Worm (Caenorhabditis elegans) whole organism, young adult: Measurements from ENCODE around the gene sri-31.

ENCODE experiments used
- F39B2.1 ChIP-seq: fragments of 200-800 bp; sonication (Bioruptor generic); IDR thresholded peaks from 2 replicates; pipeline ENCODE4 v1.3.6; 2022; ENCODE audit warnings: missing genetic modification reagents, missing genetic modification characterization, missing compliant biosample characterization
- T07F8.4 ChIP-seq: sonication (generic microtip); optimal IDR thresholded peaks from 2 replicates; lab custom pipeline; 2016; ENCODE audit warnings: mild to moderate bottlenecking, missing genetic modification characterization, moderate library complexity, missing compliant biosample characterization
- cebp-2 ChIP-seq: fragments of 200-800 bp; sonication (Bioruptor generic); IDR thresholded peaks from 2 replicates; pipeline ENCODE4 v1.3.6; 2022; ENCODE audit warnings: missing genetic modification characterization, missing compliant biosample characterization
- mes-4 ChIP-seq: sonication (generic microtip); optimal IDR thresholded peaks from 2 replicates; lab custom pipeline; 2016; ENCODE audit warnings: missing genotype, missing genetic modification characterization, missing compliant biosample characterization
- pha-4 ChIP-seq: fragments of 150-350 bp; sonication (generic microtip); optimal IDR thresholded peaks from 2 replicates; lab custom pipeline; 2014; ENCODE audit warnings: missing biosample characterization, missing genetic modification reagents, missing genetic modification characterization

DNA sequence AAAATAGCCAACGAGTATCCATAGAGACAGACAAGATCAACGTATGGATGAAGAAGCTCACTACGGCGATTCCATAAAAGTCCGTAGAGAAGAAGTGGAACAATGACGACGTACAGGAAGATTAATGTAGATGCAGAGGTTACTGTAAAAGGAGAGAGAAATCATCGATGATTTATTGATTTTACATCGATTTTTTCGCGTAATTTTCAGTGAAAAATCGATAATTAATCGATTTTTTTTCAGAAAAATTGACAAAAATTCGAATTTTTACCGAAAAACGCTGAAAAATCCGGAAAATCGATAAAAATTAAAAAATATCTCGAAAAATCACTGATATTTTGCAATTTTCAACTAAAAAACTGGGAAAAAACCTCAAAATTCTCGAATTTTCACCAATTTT is 15.6 kb downstream of the sri-31 start:
- TF ChIP-seq cebp-2 (GFP tag; lab: Robert Waterston, UW) (no peak), pha-4 (no peak), F39B2.1 (GFP tag; lab: Robert Waterston, UW) (no peak), T07F8.4 (tag; lab: Kevin White, UChicago) (no peak), mes-4 (tag; lab: Kevin White, UChicago) (no peak)
